Fruit fly (Drosophila melanogaster): ENCODE data around the gene RpL9.
A peak's percentile ranks its signal among the peaks of the same experiment; 100 is the strongest.

Gene RpL9

dm6 chr2L:11010999-11011398 is 7.0 kb upstream of the RpL9 start, which contains the start of the genes Art8 and dUTPase (continued):
- TF ChIP-seq CG11085 (GFP tag; IDR thresholded peaks at IDR 0.05) (no peak), Awh (GFP tag; IDR thresholded peaks at IDR 0.05) (peak; percentile 63), ranshi (GFP tag; IDR thresholded peaks at IDR 0.05) (peak; percentile 53), CG2889 (GFP tag; IDR thresholded peaks at IDR 0.05) (0 out of 3 replicates have a peak, but pooled peaks have one; percentile 46), Meics (GFP tag; optimal IDR thresholded peaks at IDR 0.05) (peak; percentile 63), sna (GFP tag; IDR thresholded peaks at IDR 0.05; ENCODE audit: partially characterized antibody) (peak; percentile 84), MESR4 (GFP tag; optimal IDR thresholded peaks at IDR 0.05) (peak; percentile 26), TFAM (GFP tag; optimal IDR thresholded peaks at IDR 0.05) (no peak), CG5180 (GFP tag; optimal IDR thresholded peaks at IDR 0.05) (no peak), emc (GFP tag; optimal IDR thresholded peaks at IDR 0.05) (no peak), Chrac-16 (GFP tag; optimal IDR thresholded peaks at IDR 0.05) (peak; percentile 74), Dek (tag; optimal IDR thresholded peaks at IDR 0.05) (peak; percentile 53), HLH3B (GFP tag; IDR thresholded peaks at IDR 0.05) (peak; percentile 55), p53 (GFP tag; optimal IDR thresholded peaks at IDR 0.05) (no peak), tll (GFP tag; optimal IDR thresholded peaks at IDR 0.05) (no peak), CG31388 (GFP tag; optimal IDR thresholded peaks at IDR 0.05) (no peak), CG1602 (GFP tag; optimal IDR thresholded peaks at IDR 0.05) (peak; percentile 74), YL-1 (GFP tag; optimal IDR thresholded peaks at IDR 0.05) (peak; percentile 82), E2f2 (GFP tag; IDR thresholded peaks at IDR 0.05) (peak; percentile 89), caup (GFP tag; optimal IDR thresholded peaks at IDR 0.05; ENCODE audit: severe bottlenecking) (peak; percentile 61), repo (GFP tag; optimal IDR thresholded peaks at IDR 0.05) (no peak), CG1529 (GFP tag; optimal IDR thresholded peaks at IDR 0.05) (peak; percentile 9), ham (GFP tag; IDR thresholded peaks at IDR 0.05) (no peak), CG4854 (GFP tag; optimal IDR thresholded peaks at IDR 0.05) (peak; percentile 59), Sin3A (optimal IDR thresholded peaks at IDR 0.05) (peak; percentile 25), Tbp (GFP tag; optimal IDR thresholded peaks at IDR 0.05) (no peak), sob (GFP tag; IDR thresholded peaks at IDR 0.05) (peak; percentile 88), Jarid2 (GFP tag; optimal IDR thresholded peaks at IDR 0.05) (no peak), nom (GFP tag; optimal IDR thresholded peaks at IDR 0.05) (no peak), yki (optimal IDR thresholded peaks at IDR 0.05) (no peak), gcm2 (GFP tag; optimal IDR thresholded peaks at IDR 0.05) (no peak), org-1 (GFP tag; optimal IDR thresholded peaks at IDR 0.05) (no peak), trh (GFP tag; optimal IDR thresholded peaks at IDR 0.05) (peak; percentile 4), chif (GFP tag; optimal IDR thresholded peaks at IDR 0.05) (peak in 1 of 2 experiments; percentile 27), Deaf1 (tag; optimal IDR thresholded peaks at IDR 0.05) (no peak), Taf1 (GFP tag; IDR thresholded peaks at IDR 0.05) (peak; percentile 62), Gsc (GFP tag; IDR thresholded peaks at IDR 0.05) (no peak), gsb (GFP tag; IDR thresholded peaks at IDR 0.05) (no peak), Max (GFP tag; optimal IDR thresholded peaks at IDR 0.05) (peak; percentile 93), Stat92E (GFP tag; optimal IDR thresholded peaks at IDR 0.05) (peak in 1 of 3 experiments; percentile 54), cwo (GFP tag; optimal IDR thresholded peaks at IDR 0.05) (no peak), CG1832 (GFP tag; optimal IDR thresholded peaks at IDR 0.05) (no peak), CG16815 (GFP tag; optimal IDR thresholded peaks at IDR 0.05) (peak; percentile 38), Mrtf (GFP tag; IDR thresholded peaks at IDR 0.05) (no peak; the same call in 2 of the 3 replicates), hb (GFP tag; IDR thresholded peaks at IDR 0.05; ENCODE audit: partially characterized antibody) (peak; percentile 61; the same call in 2 of the 3 replicates), Oli (tag; optimal IDR thresholded peaks at IDR 0.05) (peak; percentile 5), ab (GFP tag; optimal IDR thresholded peaks at IDR 0.05) (no peak), unc-4 (GFP tag; IDR thresholded peaks at IDR 0.05; ENCODE audit: partially characterized antibody) (peak; percentile 93), seq (GFP tag; IDR thresholded peaks at IDR 0.05) (0 out of 2 replicates have a peak, but pooled peaks have one; percentile 34), dysf (GFP tag; IDR thresholded peaks at IDR 0.05) (peak; percentile 54), HmgD (GFP tag; optimal IDR thresholded peaks at IDR 0.05) (no peak)

Measured in whole organism, embryonic.